Fruit fly (Drosophila melanogaster): ENCODE measurements around the gene veli.

DNA sequence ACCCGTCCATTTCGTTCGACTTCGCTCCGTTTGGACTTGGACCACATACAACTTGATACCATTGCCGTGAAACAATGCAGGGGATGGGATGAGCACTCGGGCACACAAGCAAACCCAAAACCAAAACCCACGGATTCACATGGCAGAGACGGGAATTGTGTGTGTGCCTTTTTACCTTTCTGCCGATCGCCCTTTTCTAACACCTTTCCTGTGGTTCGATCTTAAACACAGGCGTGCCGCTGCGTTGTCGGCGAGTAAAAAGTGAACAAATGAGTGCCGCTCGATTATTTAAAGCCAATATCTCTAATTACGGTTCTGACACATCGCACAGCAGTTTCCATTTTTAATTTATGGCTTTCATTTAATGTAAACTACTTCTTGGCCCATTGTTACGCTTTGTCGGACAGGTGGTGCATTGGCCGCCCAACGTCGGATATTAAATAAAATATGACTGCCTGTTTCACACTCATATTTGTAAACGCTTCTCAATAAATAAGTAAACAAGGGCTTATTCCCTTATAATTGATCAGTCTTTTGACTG, 12.0 kb upstream of the veli start:
- TF ChIP-seq CG8478 (optimal IDR thresholded peaks at IDR 0.05), result no peak
- no peak for TF ChIP-seq psq (optimal IDR thresholded peaks at IDR 0.05)
- TF ChIP-seq EcR (GFP tag; optimal IDR thresholded peaks at IDR 0.05), result no peak
- TF ChIP-seq pan (optimal IDR thresholded peaks at IDR 0.05), result no peak

All from whole organism.